Worm (Caenorhabditis elegans) whole organism, young adult: ENCODE measurements around the gene str-47.

Source experiments
- lag-1 ChIP-seq: fragments of 200-800 bp; sonication (Bioruptor generic); IDR thresholded peaks from 2 replicates; pipeline ENCODE4 v1.3.6; 2022; ENCODE audit warnings: missing genetic modification reagents, missing genetic modification characterization, missing compliant biosample characterization
- sea-2 ChIP-seq: fragments of 200-800 bp; sonication (Bioruptor generic); IDR thresholded peaks from 2 replicates; pipeline ENCODE4 v1.3.6; 2022; ENCODE audit warnings: missing genetic modification characterization, missing compliant biosample characterization

- TF ChIP-seq sea-2 (GFP tag; lab: Robert Waterston, UW) (no peak), lag-1 (GFP tag; lab: Robert Waterston, UW) (no peak)
Measured at ce11 chrV:7624652-7625051, 20.9 kb upstream of the str-47 start, which contains the start of gene grsp-4.
